Fruit fly (Drosophila melanogaster) whole organism, embryonic: ENCODE measurements around the gene galla-2.

ENCODE experiments used
- Abd-B ChIP-seq: fragments of 200-800 bp; sonication (Bioruptor generic); optimal IDR thresholded peaks from 2 replicates; lab custom pipeline; 2018; ENCODE audit warnings: missing biosample characterization, mild to moderate bottlenecking, missing genetic modification characterization, moderate library complexity
- BEAF-32 ChIP-seq: fragments of 200-800 bp; sonication (Bioruptor generic); optimal IDR thresholded peaks from 3 replicates; lab custom pipeline; 2017; ENCODE audit warnings: missing biosample characterization, missing genetic modification characterization, mild to moderate bottlenecking, moderate library complexity, missing genetic modification reagents
- Blimp-1 ChIP-seq: fragments of 200-800 bp; sonication (Bioruptor generic); optimal IDR thresholded peaks from 3 replicates; lab custom pipeline; 2018; ENCODE audit warnings: missing biosample characterization, missing genetic modification characterization, mild to moderate bottlenecking, moderate library complexity, missing genetic modification reagents
- CG11695 ChIP-seq: fragments of 200-800 bp; sonication (Bioruptor generic); IDR thresholded peaks from 3 replicates; pipeline ENCODE4 v1.3.6; 2022; ENCODE audit warnings: missing biosample characterization, missing genetic modification characterization
- CG12391 ChIP-seq: fragments of 200-800 bp; sonication (Bioruptor generic); optimal IDR thresholded peaks from 3 replicates; lab custom pipeline; 2018; ENCODE audit warnings: missing biosample characterization, mild to moderate bottlenecking, missing genetic modification characterization, moderate library complexity
- CG12942 ChIP-seq: fragments of 200-800 bp; sonication (Bioruptor generic); optimal IDR thresholded peaks from 3 replicates; lab custom pipeline; 2016; ENCODE audit warnings: missing biosample characterization, missing genetic modification characterization
- CG13123 ChIP-seq: fragments of 200-800 bp; sonication (Bioruptor generic); optimal IDR thresholded peaks from 2 replicates; lab custom pipeline; 2016; ENCODE audit warnings: missing biosample characterization, missing genetic modification characterization
- CG17328 ChIP-seq: fragments of 200-800 bp; sonication (Bioruptor generic); IDR thresholded peaks from 2 replicates; pipeline ENCODE4 v1.3.6; 2022; ENCODE audit warnings: missing biosample characterization, missing genetic modification characterization
- CG2116 ChIP-seq: fragments of 200-800 bp; sonication (Bioruptor generic); optimal IDR thresholded peaks from 3 replicates; lab custom pipeline; 2018; ENCODE audit warnings: missing biosample characterization, mild to moderate bottlenecking, missing genetic modification characterization
- CG2712 ChIP-seq: fragments of 200-800 bp; optimal IDR thresholded peaks from 3 replicates; lab custom pipeline; 2019; ENCODE audit warnings: missing biosample characterization, mild to moderate bottlenecking, missing genetic modification characterization, moderate library complexity
- CG2889 ChIP-seq: fragments of 200-800 bp; sonication (Bioruptor generic); IDR thresholded peaks from 3 replicates; pipeline ENCODE4 v1.3.6; 2022; ENCODE audit warnings: missing biosample characterization, missing genetic modification characterization
- CG3065 ChIP-seq: fragments of 200-800 bp; sonication (Bioruptor generic); optimal IDR thresholded peaks from 2 replicates; lab custom pipeline; 2016; ENCODE audit warnings: missing biosample characterization, missing genetic modification characterization
- CG33213 ChIP-seq: fragments of 200-800 bp; sonication (Bioruptor generic); optimal IDR thresholded peaks from 3 replicates; lab custom pipeline; 2016; ENCODE audit warnings: missing biosample characterization, missing genetic modification characterization
- CG3726 ChIP-seq: fragments of 200-800 bp; sonication (Bioruptor generic); IDR thresholded peaks from 3 replicates; pipeline ENCODE4, ENCODE4 v1.3.6; 2022; ENCODE audit warnings: missing biosample characterization, missing genetic modification characterization
- CG4282 ChIP-seq: fragments of 200-800 bp; sonication (Bioruptor generic); optimal IDR thresholded peaks from 2 replicates; lab custom pipeline; 2016; ENCODE audit warnings: missing biosample characterization, missing genetic modification characterization
- CG43689 ChIP-seq: fragments of 200-800 bp; sonication (Bioruptor generic); IDR thresholded peaks from 2 replicates; pipeline ENCODE4 v1.3.6; 2022; ENCODE audit warnings: missing biosample characterization, missing genetic modification characterization
- CG4707 ChIP-seq: fragments of 200-800 bp; sonication (Bioruptor generic); optimal IDR thresholded peaks from 2 replicates; lab custom pipeline; 2018; ENCODE audit warnings: missing biosample characterization, mild to moderate bottlenecking, missing genetic modification characterization, moderate library complexity
- CG6654 ChIP-seq: fragments of 200-800 bp; sonication (Bioruptor generic); optimal IDR thresholded peaks from 2 replicates; lab custom pipeline; 2017; ENCODE audit warnings: missing biosample characterization, mild to moderate bottlenecking, missing genetic modification characterization
- CG7745 ChIP-seq: fragments of 200-800 bp; sonication (Bioruptor generic); optimal IDR thresholded peaks from 2 replicates; lab custom pipeline; 2018; ENCODE audit warnings: missing biosample characterization, mild to moderate bottlenecking, missing genetic modification characterization, moderate library complexity
- CG9817 ChIP-seq: fragments of 200-800 bp; sonication (Bioruptor generic); optimal IDR thresholded peaks from 2 replicates; lab custom pipeline; 2018; ENCODE audit warnings: missing biosample characterization, mild to moderate bottlenecking, missing genetic modification characterization, moderate library complexity
- CG9876 ChIP-seq: fragments of 200-800 bp; sonication (Bioruptor generic); optimal IDR thresholded peaks from 2 replicates; lab custom pipeline; 2016; ENCODE audit warnings: missing biosample characterization, missing genetic modification characterization
- CG9932 ChIP-seq: fragments of 200-800 bp; sonication (Bioruptor generic); IDR thresholded peaks from 2 replicates; pipeline ENCODE4 v1.3.6; 2022; ENCODE audit warnings: missing biosample characterization, missing genetic modification characterization
- CrebB ChIP-seq: fragments of 200-800 bp; sonication (Bioruptor generic); optimal IDR thresholded peaks from 3 replicates; lab custom pipeline; 2018; ENCODE audit warnings: missing biosample characterization, mild to moderate bottlenecking, missing genetic modification characterization
- Dek ChIP-seq: fragments of 200-800 bp; sonication (Bioruptor generic); optimal IDR thresholded peaks from 3 replicates; lab custom pipeline; 2019; ENCODE audit warnings: missing biosample characterization, mild to moderate bottlenecking, missing genetic modification characterization, moderate library complexity
- Dip2 ChIP-seq: fragments of 200-800 bp; sonication (Bioruptor generic); IDR thresholded peaks from 2 replicates; pipeline ENCODE4 v1.3.6; 2022; ENCODE audit warnings: missing biosample characterization, missing genetic modification characterization
- HHEX ChIP-seq: fragments of 200-800 bp; sonication (Bioruptor generic); optimal IDR thresholded peaks from 3 replicates; lab custom pipeline; 2017; ENCODE audit warnings: missing biosample characterization, mild to moderate bottlenecking, missing genetic modification characterization, missing genetic modification reagents
- Lhr ChIP-seq: fragments of 200-800 bp; sonication (Bioruptor generic); optimal IDR thresholded peaks from 3 replicates; lab custom pipeline; 2017; ENCODE audit warnings: mild to moderate bottlenecking, missing biosample characterization, missing genetic modification reagents, missing genetic modification characterization
- Oli ChIP-seq: fragments of 200-800 bp; sonication (Bioruptor generic); optimal IDR thresholded peaks from 2 replicates; lab custom pipeline; 2018; ENCODE audit warnings: missing biosample characterization, mild to moderate bottlenecking, missing genetic modification characterization, moderate library complexity
- Taf1 ChIP-seq: fragments of 200-800 bp; sonication (Bioruptor generic); IDR thresholded peaks from 2 replicates; pipeline ENCODE4 v1.3.6; 2022; ENCODE audit warnings: missing biosample characterization, missing genetic modification characterization
- bab2 ChIP-seq: fragments of 200-800 bp; sonication (Bioruptor generic); optimal IDR thresholded peaks from 2 replicates; lab custom pipeline; 2016; ENCODE audit warnings: missing biosample characterization, missing genetic modification characterization
- bcd ChIP-seq: fragments of 200-800 bp; sonication (Bioruptor generic); optimal IDR thresholded peaks from 2 replicates; lab custom pipeline; 2017; ENCODE audit warnings: missing biosample characterization, mild to moderate bottlenecking, missing genetic modification characterization
- chinmo ChIP-seq: fragments of 200-800 bp; sonication (Bioruptor generic); IDR thresholded peaks from 4 replicates; pipeline ENCODE4 v1.3.6; 2022; ENCODE audit warnings: missing biosample characterization, missing genetic modification characterization; ENCODE audit not compliant: partially characterized antibody
- eyg ChIP-seq: fragments of 200-800 bp; sonication (Bioruptor generic); optimal IDR thresholded peaks from 3 replicates; lab custom pipeline; 2016; ENCODE audit warnings: missing biosample characterization, missing genetic modification characterization
- fd3F ChIP-seq: fragments of 200-800 bp; sonication (Bioruptor generic); optimal IDR thresholded peaks from 2 replicates; lab custom pipeline; 2018; ENCODE audit warnings: missing biosample characterization, mild to moderate bottlenecking, missing genetic modification characterization, moderate library complexity
- fru ChIP-seq: fragments of >200 bp; optimal IDR thresholded peaks from 2 replicates; lab custom pipeline; 2017
- grn ChIP-seq: fragments of 200-800 bp; sonication (Bioruptor generic); optimal IDR thresholded peaks from 3 replicates; lab custom pipeline; 2017; ENCODE audit warnings: missing biosample characterization, missing genetic modification characterization
- gsb ChIP-seq: fragments of 200-800 bp; sonication (Bioruptor generic); IDR thresholded peaks from 2 replicates; pipeline ENCODE4 v1.3.6; 2022; ENCODE audit warnings: missing biosample characterization, missing genetic modification characterization
- inv ChIP-seq: fragments of 200-800 bp; sonication (Bioruptor generic); IDR thresholded peaks from 2 replicates; pipeline ENCODE4 v1.3.6; 2022; ENCODE audit warnings: missing biosample characterization, missing genetic modification characterization; ENCODE audit not compliant: partially characterized antibody
- lov ChIP-seq, 2 experiments: fragments of 200-800 bp in 1 of 2; fragments of >200 bp in 1 of 2; sonication (Bioruptor generic) in 1 of 2; IDR thresholded peaks in 1 of 2; optimal IDR thresholded peaks in 1 of 2; 2 replicates in 1 of 2; 3 replicates in 1 of 2; pipeline versions ENCODE4 v1.3.6 to Lab custom; 2017 to 2022; ENCODE audit warnings: missing biosample characterization in 1 of 2, missing genetic modification characterization in 1 of 2
- pan ChIP-seq, 4 experiments: fragments of >200 bp in 3 of 4; fragments of 200-800 bp in 1 of 4; sonication (Bioruptor generic) in 1 of 4; optimal IDR thresholded peaks in 3 of 4; IDR thresholded peaks in 1 of 4; 2 replicates each; pipeline versions ENCODE4 v1.3.6 to Lab custom; 2017 to 2022; ENCODE audit warnings: missing biosample characterization in 2 of 4, missing genetic modification characterization in 2 of 4, mixed read lengths in 1 of 4
- pros ChIP-seq: fragments of 200-800 bp; sonication (Bioruptor generic); optimal IDR thresholded peaks from 3 replicates; lab custom pipeline; 2019; ENCODE audit warnings: missing biosample characterization, mild to moderate bottlenecking, missing genetic modification characterization, moderate library complexity
- sob ChIP-seq: fragments of 200-800 bp; sonication (Bioruptor generic); IDR thresholded peaks from 2 replicates; pipeline ENCODE4 v1.3.6; 2022; ENCODE audit warnings: missing biosample characterization, missing genetic modification characterization
- tap ChIP-seq: fragments of 200-800 bp; optimal IDR thresholded peaks from 3 replicates; lab custom pipeline; 2019; ENCODE audit warnings: missing biosample characterization, mild to moderate bottlenecking, missing genetic modification characterization, moderate library complexity
- tin ChIP-seq: fragments of 200-800 bp; sonication (Bioruptor generic); optimal IDR thresholded peaks from 3 replicates; lab custom pipeline; 2016; ENCODE audit warnings: missing biosample characterization, missing genetic modification characterization
- tna ChIP-seq: fragments of 200-800 bp; sonication (Bioruptor generic); IDR thresholded peaks from 2 replicates; pipeline ENCODE4 v1.3.6; 2022; ENCODE audit warnings: missing biosample characterization, missing genetic modification characterization; ENCODE audit not compliant: partially characterized antibody
- toy ChIP-seq: fragments of 200-800 bp; sonication (Bioruptor generic); IDR thresholded peaks from 2 replicates; pipeline ENCODE4 v1.3.6; 2022; ENCODE audit warnings: missing biosample characterization, missing genetic modification characterization
- ttk ChIP-seq: fragments of 200-800 bp; sonication (Bioruptor generic); IDR thresholded peaks from 2 replicates; pipeline ENCODE4 v2.1.2; 2022; ENCODE audit warnings: missing biosample characterization, missing genetic modification characterization

The galla-2 gene

DNA sequence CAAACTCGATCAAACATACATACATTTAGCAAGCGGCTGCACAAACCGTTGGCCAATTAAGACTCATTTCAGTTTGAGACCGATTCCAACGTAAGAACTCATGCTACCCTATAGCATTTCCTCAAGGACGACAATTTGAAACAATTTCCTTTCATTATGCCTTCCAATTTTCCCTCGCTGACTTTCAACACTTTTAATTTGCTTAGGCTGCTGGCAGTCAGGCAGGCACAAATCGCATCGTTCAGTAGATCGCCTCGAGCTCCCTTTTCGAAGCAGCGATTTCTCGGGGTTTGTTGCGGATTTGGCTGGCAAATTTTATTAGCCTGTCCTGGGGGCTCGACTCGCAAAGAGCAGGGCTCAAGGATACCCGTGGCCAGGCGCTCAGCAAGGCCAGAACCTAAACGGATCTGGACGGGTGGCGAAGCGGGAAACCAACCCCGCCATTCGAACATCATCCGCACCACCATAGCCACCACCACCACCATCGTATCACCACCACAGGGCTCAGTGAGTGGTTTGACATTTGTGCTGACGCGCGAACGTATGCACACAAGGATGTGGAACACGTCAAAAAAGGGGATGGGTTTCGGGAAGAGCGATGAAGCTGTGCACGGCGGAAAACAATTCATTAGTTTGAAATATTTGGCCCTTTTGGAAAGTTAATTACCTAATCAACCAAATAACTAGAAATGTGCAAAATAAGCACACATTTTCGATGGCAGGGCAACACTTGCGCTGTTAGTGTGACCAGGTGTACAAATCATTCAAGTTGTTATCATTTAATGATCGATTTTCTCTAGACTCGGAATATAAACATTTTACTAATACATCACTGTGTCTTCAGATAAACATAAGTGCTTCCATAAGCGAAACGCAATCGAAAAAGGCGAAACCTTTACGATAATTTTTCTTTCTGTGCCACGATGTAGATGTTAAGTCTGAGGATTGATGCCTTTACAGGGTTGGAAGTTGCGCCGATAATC is 37.9 kb upstream of the galla-2 start (continued):
- no peak for TF ChIP-seq chinmo (GFP tag; lab: Robert Waterston, UW)
- TF ChIP-seq Oli (tag; lab: Kevin White, UChicago): peak; percentile 64
- no peak for TF ChIP-seq tap (tag; lab: Kevin White, UChicago)
- peak; percentile 9 for TF ChIP-seq CG13123 (GFP tag; lab: Kevin White, UChicago)
- no peak for TF ChIP-seq inv (GFP tag; lab: Robert Waterston, UW)
- no peak for TF ChIP-seq CG43689 (GFP tag; lab: Robert Waterston, UW)
- TF ChIP-seq CG6654 (GFP tag; lab: Kevin White, UChicago): peak; percentile 1
- TF ChIP-seq CG33213 (GFP tag; lab: Kevin White, UChicago): no peak
- no peak for TF ChIP-seq Dip2
- peak; percentile 91 for TF ChIP-seq pros (GFP tag; lab: Kevin White, UChicago)
- TF ChIP-seq tin (GFP tag; lab: Kevin White, UChicago): peak; percentile 43
- TF ChIP-seq bab2 (GFP tag; lab: Kevin White, UChicago): peak; percentile 41
- TF ChIP-seq CG4282: no peak
- TF ChIP-seq BEAF-32 (GFP tag; lab: Kevin White, UChicago): no peak
- TF ChIP-seq CG9817 (tag; lab: Kevin White, UChicago): no peak
- TF ChIP-seq fru (lab: Kevin White, UChicago): no peak
- TF ChIP-seq lov (optimal IDR thresholded peaks at IDR 0.05; lab: Kevin White, UChicago): no peak
- TF ChIP-seq lov (GFP tag; IDR thresholded peaks at IDR 0.05; lab: Robert Waterston, UW): no peak
- TF ChIP-seq CG12942 (GFP tag; lab: Kevin White, UChicago): no peak
- no peak for TF ChIP-seq eyg (GFP tag; lab: Kevin White, UChicago)
- TF ChIP-seq CG2712: peak; percentile 80
- no peak for TF ChIP-seq pan (optimal IDR thresholded peaks at IDR 0.05; lab: Kevin White, UChicago)
- no peak for TF ChIP-seq pan (GFP tag; optimal IDR thresholded peaks at IDR 0.05 in 1 of 2, IDR thresholded peaks at IDR 0.05 in 1 of 2)
- TF ChIP-seq sob: no peak
- TF ChIP-seq CG3065 (GFP tag; lab: Kevin White, UChicago): no peak
- TF ChIP-seq CG2116 (GFP tag; lab: Kevin White, UChicago): peak; percentile 38
- 0 out of 2 replicates have a peak, but pooled peaks have one; percentile 27 for TF ChIP-seq tna (GFP tag; lab: Robert Waterston, UW)
- no peak for TF ChIP-seq CG4707 (GFP tag; lab: Kevin White, UChicago)
- TF ChIP-seq CG9932 (GFP tag; lab: Robert Waterston, UW): no peak
- peak; percentile 32; the same call in 1 of the 2 replicates for TF ChIP-seq CG17328 (GFP tag; lab: Robert Waterston, UW)
- peak; percentile 37 for TF ChIP-seq Lhr
- peak; percentile 21 for TF ChIP-seq HHEX (GFP tag; lab: Kevin White, UChicago)
- TF ChIP-seq toy (GFP tag; lab: Robert Waterston, UW): no peak
- no peak for TF ChIP-seq Dek (tag; lab: Kevin White, UChicago)
- no peak for TF ChIP-seq CG2889 (GFP tag; lab: Robert Waterston, UW)
- TF ChIP-seq fd3F (GFP tag; lab: Kevin White, UChicago): no peak
- TF ChIP-seq Blimp-1: peak; percentile 56
- no peak for TF ChIP-seq CG7745 (tag; lab: Kevin White, UChicago)
- TF ChIP-seq bcd (GFP tag; lab: Kevin White, UChicago): peak; percentile 35
- TF ChIP-seq CG9876: no peak
- no peak for TF ChIP-seq CrebB (tag; lab: Kevin White, UChicago)
- TF ChIP-seq CG3726: no peak
- peak; percentile 53 for TF ChIP-seq CG12391 (tag; lab: Kevin White, UChicago)
- peak; percentile 36 for TF ChIP-seq Abd-B (GFP tag; lab: Kevin White, UChicago)
- no peak for TF ChIP-seq grn
- TF ChIP-seq ttk (GFP tag; lab: Robert Waterston, UW): no peak
- TF ChIP-seq CG11695: no peak
- no peak for TF ChIP-seq Taf1 (GFP tag; lab: Robert Waterston, UW)
- no peak for TF ChIP-seq gsb (GFP tag; lab: Robert Waterston, UW)
